Fruit fly (Drosophila melanogaster) whole organism, embryonic: ENCODE results near the gene alpha-PheRS.

Source experiments
- Awh ChIP-seq: fragments of 200-800 bp; sonication (Bioruptor generic); IDR thresholded peaks from 2 replicates; pipeline ENCODE4, ENCODE4 v1.3.6; 2022; ENCODE audit warnings: missing biosample characterization, missing genetic modification characterization
- B-H2 ChIP-seq: fragments of 200-800 bp; sonication (Bioruptor generic); optimal IDR thresholded peaks from 2 replicates; lab custom pipeline; 2018; ENCODE audit warnings: missing biosample characterization, mild to moderate bottlenecking, missing genetic modification characterization
- C15 ChIP-seq: fragments of 200-800 bp; sonication (Bioruptor generic); IDR thresholded peaks from 3 replicates; pipeline ENCODE4 v1.3.6; 2022; ENCODE audit warnings: missing biosample characterization, missing genetic modification characterization
- CG10431 ChIP-seq: fragments of 200-800 bp; sonication (Bioruptor generic); optimal IDR thresholded peaks from 3 replicates; lab custom pipeline; 2018; ENCODE audit warnings: missing biosample characterization, mild to moderate bottlenecking, missing genetic modification characterization
- CG10979 ChIP-seq: fragments of 200-800 bp; sonication (Bioruptor generic); optimal IDR thresholded peaks from 2 replicates; lab custom pipeline; 2018; ENCODE audit warnings: missing biosample characterization, mild to moderate bottlenecking, missing genetic modification characterization, moderate library complexity
- CG11093 ChIP-seq: fragments of 200-800 bp; sonication (Bioruptor generic); IDR thresholded peaks from 3 replicates; pipeline ENCODE4 v1.3.6; 2022; ENCODE audit warnings: missing biosample characterization, missing genetic modification characterization
- CG12744 ChIP-seq: fragments of 200-800 bp; sonication (Bioruptor generic); optimal IDR thresholded peaks from 2 replicates; lab custom pipeline; 2016; ENCODE audit warnings: missing biosample characterization, missing genetic modification characterization
- CG12769 ChIP-seq: fragments of 200-800 bp; sonication (Bioruptor generic); optimal IDR thresholded peaks from 2 replicates; lab custom pipeline; 2019; ENCODE audit warnings: missing biosample characterization, mild to moderate bottlenecking, missing genetic modification characterization, moderate library complexity
- CG14667 ChIP-seq: fragments of 200-800 bp; sonication (Bioruptor generic); IDR thresholded peaks from 2 replicates; pipeline ENCODE4 v1.3.6; 2022; ENCODE audit warnings: missing biosample characterization, missing genetic modification characterization
- CG15269 ChIP-seq: fragments of 200-800 bp; sonication (Bioruptor generic); optimal IDR thresholded peaks from 2 replicates; lab custom pipeline; 2018; ENCODE audit warnings: missing biosample characterization, mild to moderate bottlenecking, missing genetic modification characterization, moderate library complexity
- CG16813 ChIP-seq: fragments of 200-800 bp; sonication (Bioruptor generic); IDR thresholded peaks from 3 replicates; pipeline ENCODE4 v1.3.6; 2022; ENCODE audit warnings: missing biosample characterization, missing genetic modification characterization; ENCODE audit not compliant: partially characterized antibody
- CG2116 ChIP-seq: fragments of 200-800 bp; sonication (Bioruptor generic); optimal IDR thresholded peaks from 3 replicates; lab custom pipeline; 2018; ENCODE audit warnings: missing biosample characterization, mild to moderate bottlenecking, missing genetic modification characterization
- CG2678 ChIP-seq: fragments of 200-800 bp; sonication (Bioruptor generic); optimal IDR thresholded peaks from 3 replicates; lab custom pipeline; 2019; ENCODE audit warnings: missing biosample characterization, mild to moderate bottlenecking, missing genetic modification characterization, moderate library complexity
- CG30020 ChIP-seq: fragments of 200-800 bp; optimal IDR thresholded peaks from 2 replicates; lab custom pipeline; 2019; ENCODE audit warnings: missing biosample characterization, mild to moderate bottlenecking, missing genetic modification characterization, moderate library complexity
- CG34376 ChIP-seq: fragments of 200-800 bp; sonication (Bioruptor generic); optimal IDR thresholded peaks from 2 replicates; lab custom pipeline; 2018; ENCODE audit warnings: missing biosample characterization, mild to moderate bottlenecking, missing genetic modification characterization
- CG4424 ChIP-seq: fragments of 200-800 bp; sonication (Bioruptor generic); optimal IDR thresholded peaks from 3 replicates; lab custom pipeline; 2016; ENCODE audit warnings: missing biosample characterization, missing genetic modification characterization
- CG6254 ChIP-seq: fragments of 200-800 bp; sonication (Bioruptor generic); optimal IDR thresholded peaks from 3 replicates; lab custom pipeline; 2017; ENCODE audit warnings: mild to moderate bottlenecking, missing biosample characterization, missing genetic modification reagents, missing genetic modification characterization
- CG6791 ChIP-seq: fragments of 200-800 bp; sonication (Bioruptor generic); IDR thresholded peaks from 3 replicates; pipeline ENCODE4 v1.3.6; 2022; ENCODE audit warnings: missing biosample characterization, missing genetic modification characterization; ENCODE audit not compliant: partially characterized antibody
- CrebB ChIP-seq: fragments of 200-800 bp; sonication (Bioruptor generic); optimal IDR thresholded peaks from 3 replicates; lab custom pipeline; 2018; ENCODE audit warnings: missing biosample characterization, mild to moderate bottlenecking, missing genetic modification characterization
- Dad ChIP-seq: fragments of 200-800 bp; sonication (Bioruptor generic); optimal IDR thresholded peaks from 3 replicates; lab custom pipeline; 2016; ENCODE audit warnings: missing biosample characterization, missing genetic modification characterization
- Dref ChIP-seq: fragments of 200-800 bp; sonication (Bioruptor generic); IDR thresholded peaks from 2 replicates; pipeline ENCODE4 v1.3.6; 2022; ENCODE audit warnings: missing biosample characterization, missing genetic modification characterization
- Ets97D ChIP-seq: fragments of 200-800 bp; sonication (Bioruptor generic); optimal IDR thresholded peaks from 3 replicates; lab custom pipeline; 2016; ENCODE audit warnings: missing biosample characterization, missing genetic modification characterization
- Fer2 ChIP-seq: fragments of 200-800 bp; sonication (Bioruptor generic); optimal IDR thresholded peaks from 2 replicates; lab custom pipeline; 2018; ENCODE audit warnings: missing biosample characterization, mild to moderate bottlenecking, missing genetic modification characterization, moderate library complexity
- Hr78 ChIP-seq, 2 experiments: fragments of 200-800 bp in 1 of 2; fragments of >200 bp in 1 of 2; sonication (Bioruptor generic) in 1 of 2; optimal IDR thresholded peaks; 2 replicates each; lab custom pipeline; 2017 to 2019; ENCODE audit warnings: missing biosample characterization in 2 of 2, missing genetic modification characterization in 2 of 2, mild to moderate bottlenecking in 1 of 2, moderate library complexity in 1 of 2
- Jarid2 ChIP-seq: fragments of 200-800 bp; sonication (Bioruptor generic); optimal IDR thresholded peaks from 3 replicates; lab custom pipeline; 2017; ENCODE audit warnings: mild to moderate bottlenecking, missing biosample characterization, missing genetic modification reagents, missing genetic modification characterization
- Mes4 ChIP-seq: fragments of 200-800 bp; sonication (Bioruptor generic); optimal IDR thresholded peaks from 2 replicates; lab custom pipeline; 2016; ENCODE audit warnings: missing biosample characterization, missing genetic modification characterization
- Nf-YB ChIP-seq: fragments of 200-800 bp; sonication (Bioruptor generic); optimal IDR thresholded peaks from 3 replicates; lab custom pipeline; 2019; ENCODE audit warnings: missing biosample characterization, mild to moderate bottlenecking, missing genetic modification characterization, moderate library complexity
- Oaz ChIP-seq: fragments of 200-800 bp; sonication (Bioruptor generic); IDR thresholded peaks from 2 replicates; pipeline ENCODE4 v1.3.6; 2022; ENCODE audit warnings: missing biosample characterization, missing genetic modification characterization
- Opbp ChIP-seq: fragments of 200-800 bp; sonication (Bioruptor generic); IDR thresholded peaks from 3 replicates; pipeline ENCODE4 v1.3.6; 2022; ENCODE audit warnings: missing biosample characterization, missing genetic modification characterization; ENCODE audit not compliant: partially characterized antibody
- Sin3A ChIP-seq: fragments of >200 bp; optimal IDR thresholded peaks from 2 replicates; lab custom pipeline; 2018
- Six4 ChIP-seq: fragments of 200-800 bp; sonication (Bioruptor generic); optimal IDR thresholded peaks from 2 replicates; lab custom pipeline; 2016; ENCODE audit warnings: missing biosample characterization, missing genetic modification characterization
- Tbp ChIP-seq: fragments of >200 bp; optimal IDR thresholded peaks from 2 replicates; lab custom pipeline; 2018; ENCODE audit warnings: missing biosample characterization, missing genetic modification characterization
- ab ChIP-seq: fragments of 200-800 bp; sonication (Bioruptor generic); optimal IDR thresholded peaks from 2 replicates; lab custom pipeline; 2016; ENCODE audit warnings: missing biosample characterization, missing genetic modification characterization
- ato ChIP-seq: fragments of 200-800 bp; sonication (Bioruptor generic); IDR thresholded peaks from 2 replicates; pipeline ENCODE4 v1.3.6; 2022; ENCODE audit warnings: missing biosample characterization, missing genetic modification characterization; ENCODE audit not compliant: partially characterized antibody
- br ChIP-seq: fragments of >200 bp; optimal IDR thresholded peaks from 2 replicates; lab custom pipeline; 2017
- crc ChIP-seq: fragments of 200-800 bp; sonication (Bioruptor generic); optimal IDR thresholded peaks from 2 replicates; lab custom pipeline; 2016; ENCODE audit warnings: missing biosample characterization, missing genetic modification characterization
- danr ChIP-seq: fragments of 200-800 bp; sonication (Bioruptor generic); IDR thresholded peaks from 2 replicates; pipeline ENCODE4 v1.3.6; 2022; ENCODE audit warnings: missing biosample characterization, missing genetic modification characterization
- esg ChIP-seq: fragments of 200-800 bp; sonication (Bioruptor generic); conservative IDR thresholded peaks from 2 replicates; pipeline ENCODE4 v1.3.6; 2022; ENCODE audit warnings: missing biosample characterization, missing genetic modification characterization
- ewg ChIP-seq: fragments of 200-800 bp; sonication (Bioruptor generic); optimal IDR thresholded peaks from 3 replicates; lab custom pipeline; 2017; ENCODE audit warnings: mild to moderate bottlenecking, missing biosample characterization, missing genetic modification reagents, missing genetic modification characterization
- hb ChIP-seq: fragments of 200-800 bp; sonication (Bioruptor generic); IDR thresholded peaks from 3 replicates; pipeline ENCODE4 v1.3.6; 2022; ENCODE audit warnings: missing biosample characterization, missing genetic modification characterization; ENCODE audit not compliant: partially characterized antibody
- ken ChIP-seq: fragments of 200-800 bp; sonication (Bioruptor generic); IDR thresholded peaks from 3 replicates; pipeline ENCODE4 v1.3.6; 2022; ENCODE audit warnings: missing biosample characterization, missing genetic modification characterization
- mirr ChIP-seq: fragments of 200-800 bp; sonication (Bioruptor generic); optimal IDR thresholded peaks from 3 replicates; lab custom pipeline; 2018; ENCODE audit warnings: missing biosample characterization, mild to moderate bottlenecking, missing genetic modification characterization
- otp ChIP-seq: fragments of 200-800 bp; sonication (Bioruptor generic); IDR thresholded peaks from 3 replicates; pipeline ENCODE4, ENCODE4 v1.3.6; 2022; ENCODE audit warnings: missing biosample characterization, missing genetic modification characterization
- sc ChIP-seq, 3 experiments: fragments of >200 bp in 2 of 3; fragments of 200-800 bp in 1 of 3; sonication (Bioruptor generic) in 1 of 3; optimal IDR thresholded peaks; 2 replicates in 2 of 3; 3 replicates in 1 of 3; lab custom pipeline; 2017; ENCODE audit warnings: mild to moderate bottlenecking in 1 of 3, missing biosample characterization in 1 of 3, missing genetic modification characterization in 1 of 3, missing genetic modification reagents in 1 of 3
- schlank ChIP-seq: fragments of 200-800 bp; sonication (Bioruptor generic); optimal IDR thresholded peaks from 2 replicates; lab custom pipeline; 2018; ENCODE audit warnings: missing biosample characterization, mild to moderate bottlenecking, missing genetic modification characterization
- sug ChIP-seq: fragments of 200-800 bp; optimal IDR thresholded peaks from 2 replicates; lab custom pipeline; 2019; ENCODE audit warnings: missing biosample characterization, mild to moderate bottlenecking, missing genetic modification characterization, moderate library complexity
- tna ChIP-seq: fragments of 200-800 bp; sonication (Bioruptor generic); IDR thresholded peaks from 2 replicates; pipeline ENCODE4 v1.3.6; 2022; ENCODE audit warnings: missing biosample characterization, missing genetic modification characterization; ENCODE audit not compliant: partially characterized antibody
- unpg ChIP-seq: fragments of 200-800 bp; sonication (Bioruptor generic); optimal IDR thresholded peaks from 3 replicates; lab custom pipeline; 2018; ENCODE audit warnings: missing biosample characterization, mild to moderate bottlenecking, missing genetic modification characterization, moderate library complexity
- vnd ChIP-seq: fragments of 200-800 bp; sonication (Bioruptor generic); IDR thresholded peaks from 3 replicates; pipeline ENCODE4 v1.3.6; 2022; ENCODE audit warnings: missing biosample characterization, missing genetic modification characterization; ENCODE audit not compliant: partially characterized antibody
- zfh1 ChIP-seq: fragments of 200-800 bp; sonication (Bioruptor generic); IDR thresholded peaks from 3 replicates; pipeline ENCODE4 v1.3.6; 2022; ENCODE audit warnings: missing biosample characterization, missing genetic modification characterization

alpha-PheRS gene

DNA sequence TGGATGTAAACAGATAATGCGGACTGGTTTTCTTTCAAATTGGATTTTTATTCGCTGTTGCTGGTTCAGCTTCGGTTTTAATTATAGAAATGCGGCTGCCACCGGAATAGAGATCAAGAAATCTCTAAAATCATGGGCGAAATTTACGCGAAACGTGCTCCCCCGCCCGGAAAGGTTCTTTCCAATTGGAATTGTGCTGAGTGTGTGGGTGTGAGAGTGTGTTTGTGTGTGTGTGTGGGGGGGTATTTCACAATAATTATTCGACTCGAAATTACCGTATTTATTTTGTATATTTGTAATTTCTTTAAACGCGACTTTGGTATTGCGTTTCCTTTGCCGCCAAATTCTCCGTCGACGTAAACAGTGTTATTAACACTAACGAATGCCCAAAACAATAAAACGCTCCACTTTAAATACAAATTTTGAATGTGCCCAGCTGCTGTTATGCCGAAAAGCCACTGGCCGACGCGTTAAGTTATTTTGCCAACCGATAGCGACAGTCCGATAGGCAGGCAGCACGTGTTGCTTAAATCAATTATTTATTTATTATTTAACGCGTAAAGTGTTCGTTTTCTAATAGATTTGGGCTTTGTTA lies 29.6 kb downstream of the alpha-PheRS start, which contains the start of gene Gclc (continued):
- TF ChIP-seq CG2678 (tag; lab: Kevin White, UChicago) (no peak), CG14667 (GFP tag; lab: Robert Waterston, UW) (no peak), Hr78 (GFP tag; optimal IDR thresholded peaks at IDR 0.05; lab: Kevin White, UChicago) (no peak), vnd (no peak), Dref (GFP tag; lab: Robert Waterston, UW) (peak; percentile 60), CG30020 (tag; lab: Kevin White, UChicago) (no peak), zfh1 (GFP tag; lab: Robert Waterston, UW) (no peak), ato (no peak), CG12744 (GFP tag; lab: Kevin White, UChicago) (no peak), Awh (GFP tag; lab: Robert Waterston, UW) (no peak), br (lab: Kevin White, UChicago) (no peak), esg (GFP tag; lab: Robert Waterston, UW) (no peak), B-H2 (GFP tag; lab: Kevin White, UChicago) (no peak), otp (GFP tag; lab: Robert Waterston, UW) (no peak), Jarid2 (peak; percentile 56), danr (GFP tag; lab: Robert Waterston, UW) (no peak), CG34376 (GFP tag; lab: Kevin White, UChicago) (peak; percentile 41), CG15269 (no peak), hb (GFP tag; lab: Robert Waterston, UW) (no peak), ab (no peak), sc (optimal IDR thresholded peaks at IDR 0.05; lab: Kevin White, UChicago) (no peak), sc (GFP tag; optimal IDR thresholded peaks at IDR 0.05; lab: Kevin White, UChicago) (no peak), Sin3A (lab: Kevin White, UChicago) (no peak), Dad (GFP tag; lab: Kevin White, UChicago) (no peak), CG4424 (no peak), Oaz (GFP tag; lab: Robert Waterston, UW) (no peak), Ets97D (GFP tag; lab: Kevin White, UChicago) (peak; percentile 36), Nf-YB (GFP tag; lab: Kevin White, UChicago) (no peak), unpg (GFP tag; lab: Kevin White, UChicago) (no peak), C15 (GFP tag; lab: Robert Waterston, UW) (no peak), CG2116 (GFP tag; lab: Kevin White, UChicago) (peak; percentile 79), ken (0 out of 3 replicates have a peak, but pooled peaks have one; percentile 18), schlank (tag; lab: Kevin White, UChicago) (no peak), sug (tag; lab: Kevin White, UChicago) (no peak), CG10979 (no peak), Fer2 (tag; lab: Kevin White, UChicago) (no peak), crc (GFP tag; lab: Kevin White, UChicago) (no peak), Mes4 (GFP tag; lab: Kevin White, UChicago) (no peak), Six4 (GFP tag; lab: Kevin White, UChicago) (no peak), CG11093 (GFP tag; lab: Robert Waterston, UW) (no peak), tna (GFP tag; lab: Robert Waterston, UW) (no peak), ewg (GFP tag; lab: Kevin White, UChicago) (no peak), CG12769 (tag; lab: Kevin White, UChicago) (peak; percentile 36), mirr (GFP tag; lab: Kevin White, UChicago) (no peak), CG16813 (peak; percentile 29; the same call in 1 of the 3 replicates), Tbp (GFP tag; lab: Kevin White, UChicago) (no peak), CG6254 (GFP tag; lab: Kevin White, UChicago) (no peak), CrebB (tag; lab: Kevin White, UChicago) (no peak), CG6791 (GFP tag; lab: Robert Waterston, UW) (peak; percentile 53; the same call in 2 of the 3 replicates), Opbp (GFP tag; lab: Robert Waterston, UW) (peak; percentile 23; the same call in 1 of the 3 replicates), CG10431 (GFP tag; lab: Kevin White, UChicago) (no peak)
